Worm (Caenorhabditis elegans): ENCODE measurements around the gene ifta-2.

Gene ifta-2

DNA sequence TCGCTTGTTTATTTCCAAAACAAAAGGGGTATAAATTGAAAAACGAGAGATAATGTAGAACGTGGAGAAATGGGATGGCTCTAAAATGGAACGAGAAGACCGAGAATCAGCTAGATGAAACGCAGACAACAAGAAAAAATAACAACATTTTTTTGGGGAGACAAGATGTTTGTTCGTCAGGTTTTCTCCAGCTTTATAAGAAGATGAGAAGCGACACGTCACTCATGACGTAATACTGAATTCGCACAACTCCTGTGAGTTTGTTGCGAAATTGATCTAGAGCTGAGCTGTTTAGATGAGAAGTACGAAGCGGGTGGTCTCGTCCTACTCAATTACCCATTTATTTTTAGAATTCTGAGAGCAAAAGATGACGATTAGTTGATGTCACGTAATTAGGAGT is 16.6 kb downstream of the ifta-2 start:
- TF ChIP-seq nfya-1 (tag; optimal IDR thresholded peaks at IDR 0.05; ENCODE audit: insufficient read depth) (peak; percentile 49), mml-1 (tag; optimal IDR thresholded peaks at IDR 0.05) (no peak), lin-39 (tag; optimal IDR thresholded peaks at IDR 0.05) (peak; percentile 35), fkh-10 (GFP tag; optimal IDR thresholded peaks at IDR 0.05) (peak; percentile 33), snpc-4 (tag; optimal IDR thresholded peaks at IDR 0.05) (peak; percentile 29)

DNA sequence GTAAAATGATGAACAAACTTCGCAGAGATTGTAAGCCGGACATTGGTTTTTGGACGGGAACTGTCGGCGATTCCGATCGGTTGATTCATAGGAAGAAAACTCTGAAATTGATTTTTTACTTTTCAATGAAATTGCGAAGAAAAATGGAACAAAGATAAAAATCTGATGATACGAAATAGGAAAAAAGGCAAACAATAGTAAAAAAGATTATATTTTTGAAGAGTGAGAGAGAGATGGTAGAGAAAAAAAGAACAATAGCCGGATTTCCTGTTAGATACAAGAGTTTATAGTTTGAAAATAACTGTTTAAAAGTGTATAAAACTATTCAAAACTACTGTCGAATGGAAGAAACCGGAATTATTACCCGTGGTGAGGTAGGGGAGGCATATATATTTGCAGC is 17.7 kb downstream of the ifta-2 start, which contains the start of gene nra-1:
nra-1 (minus strand) TSS at position 101 of the 400 bp plus-strand sequence.
- TF ChIP-seq ceh-82 (tag; optimal IDR thresholded peaks at IDR 0.05) (no peak), elt-3 (tag; optimal IDR thresholded peaks at IDR 0.05) (no peak), nhr-11 (tag; optimal IDR thresholded peaks at IDR 0.05) (no peak), eor-1 (tag; optimal IDR thresholded peaks at IDR 0.05) (no peak), elt-1 (tag; optimal IDR thresholded peaks at IDR 0.05) (no peak), elt-2 (tag; optimal IDR thresholded peaks at IDR 0.05) (no peak), ama-1 (optimal IDR thresholded peaks at IDR 0.05) (no peak), ztf-11 (tag; optimal IDR thresholded peaks at IDR 0.05) (no peak), egl-5 (tag; optimal IDR thresholded peaks at IDR 0.05) (no peak), nhr-237 (tag; optimal IDR thresholded peaks at IDR 0.05) (no peak), nhr-77 (tag; optimal IDR thresholded peaks at IDR 0.05) (no peak)

ce11 chrIV:17281060-17282021 is 20.5 kb downstream of the ifta-2 start:
- TF ChIP-seq unc-39 (tag; optimal IDR thresholded peaks at IDR 0.05) (no peak), egl-5 (tag; optimal IDR thresholded peaks at IDR 0.05) (no peak), ceh-82 (tag; optimal IDR thresholded peaks at IDR 0.05) (no peak), nhr-67 (tag; optimal IDR thresholded peaks at IDR 0.05) (no peak), ztf-11 (tag; optimal IDR thresholded peaks at IDR 0.05) (no peak), fkh-2 (tag; optimal IDR thresholded peaks at IDR 0.05) (no peak), tbx-2 (tag; optimal IDR thresholded peaks at IDR 0.05) (peak; percentile 84), nhr-25 (tag; optimal IDR thresholded peaks at IDR 0.05) (peak; percentile 76), ama-1 (optimal IDR thresholded peaks at IDR 0.05) (peak; percentile 99), mml-1 (tag; optimal IDR thresholded peaks at IDR 0.05) (no peak), lin-15B (tag; optimal IDR thresholded peaks at IDR 0.05) (no peak), nhr-43 (tag; optimal IDR thresholded peaks at IDR 0.05; ENCODE audit: poor library complexity, severe bottlenecking) (peak; percentile 61), fos-1 (tag; optimal IDR thresholded peaks at IDR 0.05) (peak; percentile 77), pqm-1 (tag; optimal IDR thresholded peaks at IDR 0.05) (no peak), elt-1 (tag; optimal IDR thresholded peaks at IDR 0.05) (no peak), mdl-1 (tag; optimal IDR thresholded peaks at IDR 0.05) (no peak), elt-3 (tag; optimal IDR thresholded peaks at IDR 0.05) (no peak), egl-27 (tag; optimal IDR thresholded peaks at IDR 0.05) (no peak), jun-1 (tag; optimal IDR thresholded peaks at IDR 0.05) (peak; percentile 65), nhr-23 (tag; optimal IDR thresholded peaks at IDR 0.05) (peak; percentile 42), ceh-16 (tag; optimal IDR thresholded peaks at IDR 0.05) (no peak), skn-1 (tag; optimal IDR thresholded peaks at IDR 0.05) (no peak), ceh-9 (tag; optimal IDR thresholded peaks at IDR 0.05) (no peak), aly-2 (tag; optimal IDR thresholded peaks at IDR 0.05) (peak; percentile 87), zag-1 (tag; optimal IDR thresholded peaks at IDR 0.05) (no peak), elt-2 (tag; optimal IDR thresholded peaks at IDR 0.05) (peak; percentile 62), fkh-10 (GFP tag; optimal IDR thresholded peaks at IDR 0.05) (no peak), nhr-237 (tag; optimal IDR thresholded peaks at IDR 0.05) (no peak), lin-39 (tag; optimal IDR thresholded peaks at IDR 0.05) (no peak), nhr-12 (tag; optimal IDR thresholded peaks at IDR 0.05) (no peak), nhr-76 (tag; optimal IDR thresholded peaks at IDR 0.05) (no peak), nhr-11 (tag; optimal IDR thresholded peaks at IDR 0.05) (no peak), daf-12 (tag; optimal IDR thresholded peaks at IDR 0.05) (no peak), pha-4 (tag; optimal IDR thresholded peaks at IDR 0.05) (peak; percentile 88), hmg-11 (tag; optimal IDR thresholded peaks at IDR 0.05) (no peak), ZK546.5 (tag; optimal IDR thresholded peaks at IDR 0.05) (no peak), ceh-28 (tag; optimal IDR thresholded peaks at IDR 0.05) (peak; percentile 30), ztf-4 (tag; optimal IDR thresholded peaks at IDR 0.05) (peak; percentile 87), nfya-1 (tag; optimal IDR thresholded peaks at IDR 0.05; ENCODE audit: insufficient read depth) (peak; percentile 64), nhr-28 (tag; optimal IDR thresholded peaks at IDR 0.05) (no peak), lsy-12 (tag; optimal IDR thresholded peaks at IDR 0.05) (peak; percentile 75), snpc-4 (tag; optimal IDR thresholded peaks at IDR 0.05) (peak; percentile 49), sea-2 (GFP tag; optimal IDR thresholded peaks at IDR 0.05) (no peak), unc-62 (GFP tag; optimal IDR thresholded peaks at IDR 0.05) (peak; percentile 51)

Measured in whole organism, L3 larva.